Worm (Caenorhabditis elegans) whole organism, L4 larva: ENCODE results near the gene irld-34.

Experiments
- F10B5.3 ChIP-seq: sonication (generic microtip); optimal IDR thresholded peaks from 2 replicates; lab custom pipeline; 2016; ENCODE audit warnings: mild to moderate bottlenecking, missing genetic modification characterization, missing compliant biosample characterization
- F44E2.7 ChIP-seq: fragments of 200-800 bp; sonication (Bioruptor generic); IDR thresholded peaks from 2 replicates; pipeline ENCODE4 v2.1.2; 2022; ENCODE audit warnings: missing genetic modification characterization, missing compliant biosample characterization
- T20F7.1 ChIP-seq: fragments of 200-800 bp; sonication (Bioruptor generic); optimal IDR thresholded peaks from 2 replicates; lab custom pipeline; 2018; ENCODE audit warnings: mild to moderate bottlenecking, missing genetic modification characterization, missing compliant biosample characterization
- Y48G9A.11 ChIP-seq: fragments of 200-800 bp; sonication (Bioruptor generic); IDR thresholded peaks from 2 replicates; pipeline ENCODE4 v1.3.6; 2022; ENCODE audit warnings: missing genetic modification reagents, missing genetic modification characterization, missing compliant biosample characterization
- ZK546.5 ChIP-seq, 2 experiments: sonication (generic microtip); optimal IDR thresholded peaks; 2 replicates each; lab custom pipeline; 2017; ENCODE audit warnings: missing biosample characterization in 2 of 2, missing genetic modification characterization in 2 of 2
- aha-1 ChIP-seq: fragments of 150-350 bp; peaks from one replicate; lab custom pipeline; 2014; ENCODE audit warnings: missing biosample characterization, missing genetic modification characterization
- ceh-44 ChIP-seq: fragments of 200-800 bp; sonication (Bioruptor generic); IDR thresholded peaks from 2 replicates; pipeline ENCODE4 v1.3.6; 2022; ENCODE audit warnings: missing genetic modification reagents, missing genetic modification characterization, missing compliant biosample characterization
- ctbp-1 ChIP-seq: fragments of 200-800 bp; sonication (Bioruptor generic); IDR thresholded peaks from 2 replicates; pipeline ENCODE4 v1.3.6; 2022; ENCODE audit warnings: missing genetic modification reagents, missing genetic modification characterization, missing compliant biosample characterization
- daf-12 ChIP-seq: fragments of 150-350 bp; optimal IDR thresholded peaks from 2 replicates; lab custom pipeline; 2014; ENCODE audit warnings: missing biosample characterization, missing genetic modification reagents, missing genetic modification characterization
- daf-16 ChIP-seq, 3 experiments: sonication (generic microtip); optimal IDR thresholded peaks; 2 replicates each; lab custom pipeline; 2016 to 2017; ENCODE audit warnings: missing genetic modification characterization in 3 of 3, missing genetic modification reagents in 3 of 3, mild to moderate bottlenecking in 2 of 3, missing compliant biosample characterization in 2 of 3, missing biosample characterization in 1 of 3, moderate library complexity in 1 of 3
- dpl-1 ChIP-seq: fragments of 150-350 bp; optimal IDR thresholded peaks from 2 replicates; lab custom pipeline; 2014; ENCODE audit warnings: missing biosample characterization, missing genetic modification reagents, missing genetic modification characterization
- egl-43 ChIP-seq: fragments of 200-800 bp; sonication (Bioruptor generic); IDR thresholded peaks from 2 replicates; pipeline ENCODE4 v1.3.6; 2022; ENCODE audit warnings: missing genetic modification reagents, missing genetic modification characterization, missing compliant biosample characterization
- hif-1 ChIP-seq, 2 experiments: sonication (generic microtip); optimal IDR thresholded peaks; 2 replicates each; lab custom pipeline; 2016 to 2017; ENCODE audit warnings: missing compliant biosample characterization in 2 of 2, missing genetic modification characterization in 2 of 2, missing genetic modification reagents in 2 of 2, missing genotype in 2 of 2, mild to moderate bottlenecking in 1 of 2
- hlh-11 ChIP-seq: fragments of 200-800 bp; sonication (Bioruptor generic); optimal IDR thresholded peaks from 2 replicates; lab custom pipeline; 2018; ENCODE audit warnings: mild to moderate bottlenecking, missing genetic modification characterization, missing compliant biosample characterization
- hmg-1.1 ChIP-seq: fragments of 200-800 bp; sonication (Bioruptor generic); IDR thresholded peaks from 2 replicates; pipeline ENCODE4 v1.3.6; 2022; ENCODE audit warnings: missing genetic modification reagents, missing genetic modification characterization, missing compliant biosample characterization
- jun-1 ChIP-seq: fragments of 150-350 bp; optimal IDR thresholded peaks from 2 replicates; lab custom pipeline; 2014; ENCODE audit warnings: missing biosample characterization, missing genetic modification reagents, missing genetic modification characterization
- lin-13 ChIP-seq: fragments of 150-350 bp; optimal IDR thresholded peaks from 2 replicates; lab custom pipeline; 2014; ENCODE audit warnings: missing biosample characterization, missing genetic modification reagents, missing genetic modification characterization
- lin-29 ChIP-seq: fragments of 200-800 bp; sonication (Bioruptor generic); IDR thresholded peaks from 2 replicates; pipeline ENCODE4 v1.3.6; 2022; ENCODE audit warnings: missing genetic modification reagents, missing genetic modification characterization, missing compliant biosample characterization
- mdl-1 ChIP-seq, 2 experiments: fragments of 150-350 bp in 1 of 2; sonication (generic microtip) in 1 of 2; optimal IDR thresholded peaks; 2 replicates each; lab custom pipeline; 2014 to 2017; ENCODE audit warnings: missing biosample characterization in 2 of 2, missing genetic modification characterization in 2 of 2
- mes-2 ChIP-seq: sonication (generic microtip); optimal IDR thresholded peaks from 2 replicates; lab custom pipeline; 2016; ENCODE audit warnings: missing genotype, mild to moderate bottlenecking, missing genetic modification characterization, missing compliant biosample characterization; ENCODE audit not compliant: poor library complexity, severe bottlenecking
- mxl-3 ChIP-seq: fragments of 200-800 bp; sonication (Bioruptor generic); optimal IDR thresholded peaks from 2 replicates; lab custom pipeline; 2018; ENCODE audit warnings: mild to moderate bottlenecking, missing genetic modification characterization, missing compliant biosample characterization
- nhr-25 ChIP-seq: sonication (generic microtip); optimal IDR thresholded peaks from 2 replicates; lab custom pipeline; 2017; ENCODE audit warnings: missing genetic modification characterization, mild to moderate bottlenecking, missing compliant biosample characterization, antibody characterized with exemption, moderate library complexity, borderline replicate concordance; ENCODE audit not compliant: insufficient read depth
- nhr-28 ChIP-seq: fragments of 150-350 bp; optimal IDR thresholded peaks from 2 replicates; lab custom pipeline; 2014; ENCODE audit warnings: missing biosample characterization, missing genetic modification characterization
- nhr-42 ChIP-seq: fragments of 200-800 bp; sonication (Bioruptor generic); IDR thresholded peaks from 2 replicates; pipeline ENCODE4 v1.3.6; 2022; ENCODE audit warnings: missing genetic modification characterization, missing compliant biosample characterization
- pha-4 ChIP-seq, 2 experiments: fragments of 150-350 bp in 1 of 2; fragments of 200-800 bp in 1 of 2; sonication (Bioruptor generic) in 1 of 2; IDR thresholded peaks in 1 of 2; optimal IDR thresholded peaks in 1 of 2; 2 replicates each; pipeline versions ENCODE4 v1.3.6 to Lab custom; 2014 to 2022; ENCODE audit warnings: missing genetic modification characterization in 2 of 2, missing genetic modification reagents in 2 of 2, missing biosample characterization in 1 of 2, missing compliant biosample characterization in 1 of 2
- saeg-2 ChIP-seq: fragments of 200-800 bp; sonication (Bioruptor generic); IDR thresholded peaks from 2 replicates; pipeline ENCODE4 v1.3.6; 2022; ENCODE audit warnings: missing genetic modification reagents, missing genetic modification characterization, missing compliant biosample characterization
- snpc-1.2 ChIP-seq: fragments of 200-800 bp; sonication (Bioruptor generic); IDR thresholded peaks from 2 replicates; pipeline ENCODE4 v1.3.6; 2022; ENCODE audit warnings: missing genetic modification reagents, missing genetic modification characterization, missing compliant biosample characterization
- spr-3 ChIP-seq: fragments of 200-800 bp; sonication (Bioruptor generic); optimal IDR thresholded peaks from 2 replicates; lab custom pipeline; 2018; ENCODE audit warnings: mild to moderate bottlenecking, missing genetic modification characterization, missing compliant biosample characterization
- unc-130 ChIP-seq: sonication (generic microtip); optimal IDR thresholded peaks from 2 replicates; lab custom pipeline; 2016; ENCODE audit warnings: missing genetic modification reagents, missing genetic modification characterization, missing compliant biosample characterization
- unc-39 ChIP-seq: sonication (generic microtip); optimal IDR thresholded peaks from 2 replicates; lab custom pipeline; 2017; ENCODE audit warnings: missing biosample characterization, missing genetic modification characterization
- unc-62 ChIP-seq, 3 experiments: fragments of 150-350 bp in 1 of 3; sonication (generic microtip); optimal IDR thresholded peaks in 2 of 3; peaks in 1 of 3; 1 replicate in 1 of 3; 2 replicates in 2 of 3; lab custom pipeline; 2014 to 2017; ENCODE audit warnings: missing biosample characterization in 3 of 3, missing genetic modification characterization in 3 of 3, missing genetic modification reagents in 3 of 3, missing genotype in 1 of 3
- ztf-7 ChIP-seq: fragments of 150-350 bp; optimal IDR thresholded peaks from 2 replicates; lab custom pipeline; 2014; ENCODE audit warnings: missing biosample characterization, missing genetic modification characterization

Gene irld-34

ce11 chrIII:9173239-9173638 is 18.4 kb downstream of the irld-34 start:
- TF ChIP-seq aha-1: peak; percentile 36
- no peak for TF ChIP-seq pha-4 (GFP tag; IDR thresholded peaks at IDR 0.05; lab: Robert Waterston, UW)
- no peak for TF ChIP-seq pha-4 (tag; optimal IDR thresholded peaks at IDR 0.05; lab: Kevin White, UChicago)
- TF ChIP-seq nhr-28: peak; percentile 33
- no peak for TF ChIP-seq nhr-42 (GFP tag; lab: Robert Waterston, UW)

- TF ChIP-seq ctbp-1 (GFP tag; lab: Robert Waterston, UW) (no peak), F10B5.3 (tag; lab: Kevin White, UChicago) (no peak), hmg-1.1 (GFP tag; lab: Robert Waterston, UW) (0 out of 2 replicates have a peak, but pooled peaks have one; percentile 14), nhr-28 (peak; percentile 62), ceh-44 (GFP tag; lab: Robert Waterston, UW) (no peak), saeg-2 (GFP tag; lab: Robert Waterston, UW) (no peak), mes-2 (tag; lab: Kevin White, UChicago) (no peak)
These were observed 21.1 kb downstream of the irld-34 start for ce11 chrIII:9176008-9176407.

ce11 chrIII:9177874-9178273 is 23.0 kb downstream of the irld-34 start:
- TF ChIP-seq snpc-1.2 (no peak), unc-62 (GFP tag; optimal IDR thresholded peaks at IDR 0.05 in 1 of 2; lab: Kevin White, UChicago) (peak in 1 of 2 experiments; percentile 95), unc-62 (tag; optimal IDR thresholded peaks at IDR 0.05; lab: Kevin White, UChicago) (no peak), egl-43 (GFP tag; lab: Robert Waterston, UW) (no peak)

DNA sequence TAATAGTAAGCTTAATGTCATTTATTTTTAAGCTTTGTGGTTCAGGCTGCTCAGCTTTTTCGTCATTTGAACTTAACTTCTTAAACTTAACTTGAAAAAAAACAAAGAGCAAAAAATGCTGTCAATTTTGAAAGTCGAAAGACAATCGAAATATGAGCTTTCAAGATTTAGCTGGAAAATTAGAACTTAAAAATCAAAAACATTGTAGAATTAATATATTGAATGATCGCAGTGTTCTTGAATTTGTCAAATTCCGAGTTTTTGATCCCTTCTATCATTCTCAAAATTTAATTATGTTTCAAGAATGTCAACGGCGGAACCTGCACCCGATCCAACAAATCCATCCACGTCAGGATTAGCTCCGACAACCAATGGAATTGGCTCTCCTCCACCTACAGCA is 26.4 kb downstream of the irld-34 start, which contains the start of gene tax-4:
Gene tax-4, plus strand, starts transcription at position 301 of the 400 bp plus-strand sequence.
- TF ChIP-seq unc-62 (GFP tag; optimal IDR thresholded peaks at IDR 0.05 in 1 of 2; lab: Kevin White, UChicago) (peak in 1 of 2 experiments; percentile 38), unc-62 (tag; optimal IDR thresholded peaks at IDR 0.05; lab: Kevin White, UChicago) (no peak), hif-1 (tag; optimal IDR thresholded peaks at IDR 0.05; lab: Kevin White, UChicago) (no peak), daf-16 (GFP tag; optimal IDR thresholded peaks at IDR 0.05; lab: Kevin White, UChicago) (no peak), daf-16 (tag; optimal IDR thresholded peaks at IDR 0.05; lab: Kevin White, UChicago) (no peak), mdl-1 (tag; optimal IDR thresholded peaks at IDR 0.05; lab: Kevin White, UChicago) (no peak), unc-130 (no peak), daf-12 (tag; lab: Kevin White, UChicago) (no peak), lin-29 (no peak)

DNA sequence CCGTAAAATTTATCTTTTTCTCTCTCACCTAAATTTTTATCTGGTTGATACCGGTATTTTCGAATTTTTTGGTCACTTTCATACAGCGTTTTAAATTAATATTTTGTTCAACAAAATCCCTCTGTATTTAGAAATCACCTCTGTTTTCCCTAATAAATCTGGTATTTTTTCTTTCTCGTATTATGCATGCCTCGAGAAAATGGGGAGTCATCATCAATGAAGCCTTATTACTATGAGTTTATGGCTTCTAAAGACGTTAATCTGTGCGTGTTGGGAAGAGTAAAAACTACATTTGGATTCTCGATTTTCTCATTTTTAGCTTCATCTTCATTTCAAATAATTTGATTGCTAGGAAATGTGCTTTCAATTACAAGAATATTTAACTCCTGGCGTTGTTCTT is 30.9 kb downstream of the irld-34 start, which contains the start of gene ZC84.7:
Gene ZC84.7, plus strand, starts transcription at position 301 of the 400 bp plus-strand sequence.
- TF ChIP-seq unc-39 (no peak), Y48G9A.11 (GFP tag; lab: Robert Waterston, UW) (no peak), lin-13 (GFP tag; lab: Kevin White, UChicago) (no peak), jun-1 (tag; lab: Kevin White, UChicago) (no peak), mxl-3 (no peak), T20F7.1 (no peak), hif-1 (tag; optimal IDR thresholded peaks at IDR 0.05; lab: Kevin White, UChicago) (no peak), hlh-11 (tag; lab: Kevin White, UChicago) (no peak), spr-3 (GFP tag; lab: Kevin White, UChicago) (no peak), ZK546.5 (tag; optimal IDR thresholded peaks at IDR 0.05; lab: Kevin White, UChicago) (no peak)

- TF ChIP-seq snpc-1.2 (no peak), ztf-7 (tag; lab: Kevin White, UChicago) (no peak), dpl-1 (GFP tag; lab: Kevin White, UChicago) (peak; percentile 90), nhr-25 (tag; lab: Kevin White, UChicago) (no peak), mes-2 (tag; lab: Kevin White, UChicago) (peak; percentile 88), F44E2.7 (GFP tag; lab: Robert Waterston, UW) (no peak)
These were observed 36.2 kb downstream of the irld-34 start, which contains the start of gene cls-3 for ce11 chrIII:9191091-9191490. Gene cls-3 (minus strand): TSS chrIII:9191109.
